Worm (Caenorhabditis elegans) whole organism, mixed stage, embryonic: ENCODE measurements around the gene C12D12.3.

ENCODE experiments used
- flh-1 ChIP-seq: fragments of 200-800 bp; sonication (Bioruptor generic); optimal IDR thresholded peaks from 2 replicates; lab custom pipeline; 2018; ENCODE audit warnings: mild to moderate bottlenecking, missing genetic modification characterization, moderate library complexity, missing compliant biosample characterization
- lsy-2 ChIP-seq: fragments of 150-350 bp; optimal IDR thresholded peaks from 2 replicates; lab custom pipeline; 2014; ENCODE audit warnings: missing biosample characterization, missing genetic modification characterization
- nhr-28 ChIP-seq: fragments of 150-350 bp; optimal IDR thresholded peaks from 2 replicates; lab custom pipeline; 2014; ENCODE audit warnings: missing biosample characterization, missing genetic modification characterization
- pha-4 ChIP-seq: fragments of 150-350 bp; optimal IDR thresholded peaks from 2 replicates; lab custom pipeline; 2018; ENCODE audit warnings: missing biosample characterization, missing genetic modification reagents, missing genetic modification characterization
- unc-62 ChIP-seq: fragments of 150-350 bp; optimal IDR thresholded peaks from 2 replicates; lab custom pipeline; 2014; ENCODE audit warnings: missing biosample characterization, missing genetic modification reagents, missing genetic modification characterization

DNA sequence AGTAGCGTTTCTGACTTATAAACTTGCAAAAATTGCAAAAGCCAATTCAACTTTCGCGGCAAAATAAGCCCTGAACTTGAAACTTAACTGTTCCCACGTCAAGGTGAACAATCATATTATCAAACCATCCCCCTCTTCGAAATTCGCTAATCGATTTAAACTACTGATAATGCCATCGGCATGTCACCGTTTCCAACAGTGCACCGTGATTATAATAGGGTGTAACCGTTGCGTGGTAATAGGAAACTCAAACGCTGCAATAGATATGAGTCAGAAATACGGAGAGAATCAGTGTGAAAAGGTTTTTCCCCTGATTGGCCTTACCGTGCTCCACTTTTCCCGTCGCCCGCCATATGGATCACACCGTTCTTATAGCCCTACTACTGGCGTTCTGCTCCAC lies 11.8 kb downstream of the C12D12.3 start:
- TF ChIP-seq lsy-2 (tag; lab: Kevin White, UChicago) (no peak), pha-4 (tag; lab: Kevin White, UChicago) (no peak), flh-1 (GFP tag; lab: Kevin White, UChicago) (no peak), unc-62 (GFP tag; lab: Kevin White, UChicago) (no peak), nhr-28 (no peak)
